Fruit fly (Drosophila melanogaster) whole organism, embryonic: ENCODE data around the gene MICAL-like.

ENCODE experiments used
- Abd-B ChIP-seq: fragments of 200-800 bp; sonication (Bioruptor generic); optimal IDR thresholded peaks from 2 replicates; lab custom pipeline; 2018; ENCODE audit warnings: missing biosample characterization, mild to moderate bottlenecking, missing genetic modification characterization, moderate library complexity
- BtbVII ChIP-seq: fragments of 200-800 bp; sonication (Bioruptor generic); optimal IDR thresholded peaks from 3 replicates; lab custom pipeline; 2017; ENCODE audit warnings: missing biosample characterization, mild to moderate bottlenecking, missing genetic modification characterization
- CG1024 ChIP-seq: fragments of 200-800 bp; sonication (Bioruptor generic); IDR thresholded peaks from 2 replicates; pipeline ENCODE4 v1.3.6; 2022; ENCODE audit warnings: missing biosample characterization, missing genetic modification characterization
- CG11504 ChIP-seq: fragments of 200-800 bp; sonication (Bioruptor generic); optimal IDR thresholded peaks from 3 replicates; lab custom pipeline; 2019; ENCODE audit warnings: missing biosample characterization, mild to moderate bottlenecking, missing genetic modification characterization, moderate library complexity
- CG12071 ChIP-seq: fragments of 200-800 bp; sonication (Bioruptor generic); optimal IDR thresholded peaks from 3 replicates; lab custom pipeline; 2018; ENCODE audit warnings: missing biosample characterization, mild to moderate bottlenecking, missing genetic modification characterization
- CG14050 ChIP-seq: fragments of 200-800 bp; sonication (Bioruptor generic); IDR thresholded peaks from 3 replicates; pipeline ENCODE4 v1.3.6; 2022; ENCODE audit warnings: missing biosample characterization, missing genetic modification characterization
- CG16779 ChIP-seq: fragments of 200-800 bp; sonication (Bioruptor generic); IDR thresholded peaks from 2 replicates; pipeline ENCODE4 v1.3.6; 2022; ENCODE audit warnings: missing biosample characterization, missing genetic modification characterization
- CG16863 ChIP-seq: fragments of 200-800 bp; sonication (Bioruptor generic); optimal IDR thresholded peaks from 3 replicates; lab custom pipeline; 2016; ENCODE audit warnings: missing biosample characterization, missing genetic modification characterization
- CG17361 ChIP-seq: fragments of 200-800 bp; sonication (Bioruptor generic); IDR thresholded peaks from 3 replicates; pipeline ENCODE4 v1.3.6; 2022; ENCODE audit warnings: missing biosample characterization, missing genetic modification characterization
- CG17829 ChIP-seq: fragments of 200-800 bp; optimal IDR thresholded peaks from 2 replicates; lab custom pipeline; 2019; ENCODE audit warnings: missing biosample characterization, mild to moderate bottlenecking, missing genetic modification characterization, moderate library complexity
- CG1832 ChIP-seq: fragments of 200-800 bp; sonication (Bioruptor generic); optimal IDR thresholded peaks from 2 replicates; lab custom pipeline; 2017; ENCODE audit warnings: missing biosample characterization, mild to moderate bottlenecking, missing genetic modification characterization, inconsistent platforms
- CG18619 ChIP-seq: fragments of 200-800 bp; sonication (Bioruptor generic); optimal IDR thresholded peaks from 3 replicates; lab custom pipeline; 2017; ENCODE audit warnings: missing biosample characterization, mild to moderate bottlenecking, missing genetic modification characterization
- CG2889 ChIP-seq: fragments of 200-800 bp; sonication (Bioruptor generic); IDR thresholded peaks from 3 replicates; pipeline ENCODE4 v1.3.6; 2022; ENCODE audit warnings: missing biosample characterization, missing genetic modification characterization
- CG3065 ChIP-seq: fragments of 200-800 bp; sonication (Bioruptor generic); optimal IDR thresholded peaks from 2 replicates; lab custom pipeline; 2016; ENCODE audit warnings: missing biosample characterization, missing genetic modification characterization
- CG3407 ChIP-seq: fragments of 200-800 bp; sonication (Bioruptor generic); optimal IDR thresholded peaks from 2 replicates; lab custom pipeline; 2018; ENCODE audit warnings: missing biosample characterization, mild to moderate bottlenecking, missing genetic modification characterization
- CG43689 ChIP-seq: fragments of 200-800 bp; sonication (Bioruptor generic); IDR thresholded peaks from 2 replicates; pipeline ENCODE4 v1.3.6; 2022; ENCODE audit warnings: missing biosample characterization, missing genetic modification characterization
- CG4424 ChIP-seq: fragments of 200-800 bp; sonication (Bioruptor generic); optimal IDR thresholded peaks from 3 replicates; lab custom pipeline; 2016; ENCODE audit warnings: missing biosample characterization, missing genetic modification characterization
- CG9609 ChIP-seq: fragments of 200-800 bp; sonication (Bioruptor generic); optimal IDR thresholded peaks from 3 replicates; lab custom pipeline; 2016; ENCODE audit warnings: missing biosample characterization, missing genetic modification characterization
- CrebB ChIP-seq: fragments of 200-800 bp; sonication (Bioruptor generic); optimal IDR thresholded peaks from 3 replicates; lab custom pipeline; 2018; ENCODE audit warnings: missing biosample characterization, mild to moderate bottlenecking, missing genetic modification characterization
- D19A ChIP-seq: fragments of 200-800 bp; optimal IDR thresholded peaks from 3 replicates; lab custom pipeline; 2019; ENCODE audit warnings: missing biosample characterization, mild to moderate bottlenecking, missing genetic modification characterization, moderate library complexity
- ERR ChIP-seq: fragments of 200-800 bp; sonication (Bioruptor generic); optimal IDR thresholded peaks from 2 replicates; lab custom pipeline; 2016; ENCODE audit warnings: missing biosample characterization, missing genetic modification characterization
- HLH54F ChIP-seq: fragments of 200-800 bp; sonication (Bioruptor generic); optimal IDR thresholded peaks from 3 replicates; lab custom pipeline; 2016; ENCODE audit warnings: missing biosample characterization, missing genetic modification characterization
- HLHmδ ChIP-seq: fragments of 200-800 bp; sonication (Bioruptor generic); optimal IDR thresholded peaks from 2 replicates; lab custom pipeline; 2018; ENCODE audit warnings: missing biosample characterization, mild to moderate bottlenecking, missing genetic modification characterization, moderate library complexity
- MESR4 ChIP-seq: fragments of 200-800 bp; sonication (Bioruptor generic); optimal IDR thresholded peaks from 2 replicates; lab custom pipeline; 2018; ENCODE audit warnings: missing biosample characterization, mild to moderate bottlenecking, missing genetic modification characterization, moderate library complexity
- MTF-1 ChIP-seq: fragments of 200-800 bp; sonication (Bioruptor generic); optimal IDR thresholded peaks from 2 replicates; lab custom pipeline; 2018; ENCODE audit warnings: missing biosample characterization, mild to moderate bottlenecking, missing genetic modification characterization, borderline replicate concordance
- Mad ChIP-seq: fragments of 200-800 bp; sonication (Bioruptor generic); optimal IDR thresholded peaks from 2 replicates; lab custom pipeline; 2016; ENCODE audit warnings: missing biosample characterization, missing genetic modification characterization
- NFAT ChIP-seq: fragments of 200-800 bp; sonication (Bioruptor generic); IDR thresholded peaks from 2 replicates; pipeline ENCODE4 v1.3.6; 2022; ENCODE audit warnings: missing biosample characterization, missing genetic modification characterization
- Spps ChIP-seq: fragments of 200-800 bp; sonication (Bioruptor generic); optimal IDR thresholded peaks from 2 replicates; lab custom pipeline; 2018; ENCODE audit warnings: missing biosample characterization, mild to moderate bottlenecking, missing genetic modification characterization
- al ChIP-seq: fragments of 200-800 bp; sonication (Bioruptor generic); IDR thresholded peaks from 2 replicates; pipeline ENCODE4 v1.3.6; 2022; ENCODE audit warnings: missing biosample characterization, missing genetic modification characterization
- ase ChIP-seq: fragments of 200-800 bp; sonication (Bioruptor generic); IDR thresholded peaks from 3 replicates; pipeline ENCODE4 v1.3.6; 2022; ENCODE audit warnings: missing biosample characterization, missing genetic modification characterization
- bsh ChIP-seq, 2 experiments: fragments of 200-800 bp; sonication (Bioruptor generic); optimal IDR thresholded peaks; 2 replicates each; lab custom pipeline; 2017 to 2018; ENCODE audit warnings: mild to moderate bottlenecking in 2 of 2, missing biosample characterization in 2 of 2, missing genetic modification characterization in 2 of 2, moderate library complexity in 1 of 2
- crc ChIP-seq: fragments of 200-800 bp; sonication (Bioruptor generic); optimal IDR thresholded peaks from 2 replicates; lab custom pipeline; 2016; ENCODE audit warnings: missing biosample characterization, missing genetic modification characterization
- fd64A ChIP-seq: fragments of 200-800 bp; sonication (Bioruptor generic); optimal IDR thresholded peaks from 3 replicates; lab custom pipeline; 2018; ENCODE audit warnings: missing biosample characterization, mild to moderate bottlenecking, missing genetic modification characterization
- gcm ChIP-seq: fragments of 200-800 bp; sonication (Bioruptor generic); optimal IDR thresholded peaks from 2 replicates; lab custom pipeline; 2019; ENCODE audit warnings: missing biosample characterization, mild to moderate bottlenecking, missing genetic modification characterization, moderate library complexity
- gro ChIP-seq: fragments of 200-800 bp; sonication (Bioruptor generic); optimal IDR thresholded peaks from 2 replicates; lab custom pipeline; 2016; ENCODE audit warnings: missing biosample characterization, missing genetic modification characterization
- insv ChIP-seq, 2 experiments: fragments of 200-800 bp; sonication (Bioruptor generic); optimal IDR thresholded peaks; 3 replicates each; lab custom pipeline; 2016 to 2018; ENCODE audit warnings: missing biosample characterization in 2 of 2, missing genetic modification characterization in 2 of 2
- lab ChIP-seq: fragments of 200-800 bp; sonication (Bioruptor generic); optimal IDR thresholded peaks from 3 replicates; lab custom pipeline; 2017; ENCODE audit warnings: missing biosample characterization, missing genetic modification characterization, mild to moderate bottlenecking, moderate library complexity, missing genetic modification reagents
- lola ChIP-seq, 3 experiments: fragments of >200 bp in 2 of 3; fragments of 200-800 bp in 1 of 3; sonication (Bioruptor generic) in 1 of 3; optimal IDR thresholded peaks; 2 replicates each; lab custom pipeline; 2017 to 2019; ENCODE audit warnings: missing biosample characterization in 3 of 3, missing genetic modification characterization in 3 of 3, mild to moderate bottlenecking in 1 of 3, moderate library complexity in 1 of 3
- luna ChIP-seq: fragments of 200-800 bp; sonication (Bioruptor generic); optimal IDR thresholded peaks from 2 replicates; lab custom pipeline; 2016; ENCODE audit warnings: missing biosample characterization, missing genetic modification characterization
- mld ChIP-seq: fragments of 200-800 bp; sonication (Bioruptor generic); IDR thresholded peaks from 3 replicates; pipeline ENCODE4 v1.3.6; 2022; ENCODE audit warnings: missing biosample characterization, missing genetic modification characterization; ENCODE audit not compliant: partially characterized antibody
- odd ChIP-seq: fragments of 200-800 bp; sonication (Bioruptor generic); optimal IDR thresholded peaks from 2 replicates; lab custom pipeline; 2017; ENCODE audit warnings: missing biosample characterization, mild to moderate bottlenecking, missing genetic modification characterization
- p53 ChIP-seq: fragments of 200-800 bp; sonication (Bioruptor generic); optimal IDR thresholded peaks from 2 replicates; lab custom pipeline; 2016; ENCODE audit warnings: missing biosample characterization, missing genetic modification characterization
- pum ChIP-seq: fragments of 200-800 bp; sonication (Bioruptor generic); optimal IDR thresholded peaks from 2 replicates; lab custom pipeline; 2016; ENCODE audit warnings: missing biosample characterization, missing genetic modification characterization
- ro ChIP-seq: fragments of 200-800 bp; sonication (Bioruptor generic); IDR thresholded peaks from 2 replicates; pipeline ENCODE4 v1.3.6; 2022; ENCODE audit warnings: missing biosample characterization, missing genetic modification characterization
- sens ChIP-seq: fragments of 200-800 bp; sonication (Bioruptor generic); peaks from one replicate; lab custom pipeline; 2016; ENCODE audit warnings: missing biosample characterization, missing genetic modification characterization
- seq ChIP-seq: fragments of 200-800 bp; sonication (Bioruptor generic); IDR thresholded peaks from 2 replicates; pipeline ENCODE4 v1.3.6; 2022; ENCODE audit warnings: missing biosample characterization, missing genetic modification characterization
- ssp ChIP-seq: fragments of 200-800 bp; sonication (Bioruptor generic); IDR thresholded peaks from 2 replicates; pipeline ENCODE4 v1.3.6; 2022; ENCODE audit warnings: missing biosample characterization, missing genetic modification characterization
- trh ChIP-seq: fragments of 200-800 bp; sonication (Bioruptor generic); optimal IDR thresholded peaks from 2 replicates; lab custom pipeline; 2016; ENCODE audit warnings: missing biosample characterization, missing genetic modification characterization
- wor ChIP-seq: fragments of 200-800 bp; sonication (Bioruptor generic); IDR thresholded peaks from 2 replicates; pipeline ENCODE4 v1.3.6; 2022; ENCODE audit warnings: missing biosample characterization, missing genetic modification characterization
- zf30C ChIP-seq: fragments of 200-800 bp; sonication (Bioruptor generic); optimal IDR thresholded peaks from 3 replicates; lab custom pipeline; 2018; ENCODE audit warnings: missing biosample characterization, mild to moderate bottlenecking, missing genetic modification characterization

MICAL-like gene

dm6 chr3L:13022160-13022853, 7.2 kb upstream of the MICAL-like start, which contains the start of gene Adk2 (continued):
- TF ChIP-seq insv (GFP tag; optimal IDR thresholded peaks at IDR 0.05; lab: Kevin White, UChicago) (no peak), trh (GFP tag; lab: Kevin White, UChicago) (no peak), CG12071 (GFP tag; lab: Kevin White, UChicago) (no peak), CG1832 (GFP tag; lab: Kevin White, UChicago) (no peak), Mad (GFP tag; lab: Kevin White, UChicago) (no peak), ro (GFP tag; lab: Robert Waterston, UW) (0 out of 2 replicates have a peak, but pooled peaks have one; percentile 27), crc (GFP tag; lab: Kevin White, UChicago) (no peak), mld (GFP tag; lab: Robert Waterston, UW) (no peak), Spps (tag; lab: Kevin White, UChicago) (no peak), wor (GFP tag; lab: Robert Waterston, UW) (no peak), CG3407 (GFP tag; lab: Kevin White, UChicago) (no peak), zf30C (GFP tag; lab: Kevin White, UChicago) (peak; percentile 74), CG4424 (GFP tag; lab: Kevin White, UChicago) (no peak), HLHmδ (GFP tag; lab: Kevin White, UChicago) (peak; percentile 74), ssp (GFP tag; lab: Robert Waterston, UW) (no peak), seq (GFP tag; lab: Robert Waterston, UW) (no peak; the same call in 1 of the 2 replicates), CG16779 (GFP tag; lab: Robert Waterston, UW) (no peak), fd64A (GFP tag; lab: Kevin White, UChicago) (no peak), CG14050 (no peak), gro (GFP tag; lab: Kevin White, UChicago) (peak; percentile 28), HLH54F (GFP tag; lab: Kevin White, UChicago) (peak; percentile 23), CG3065 (GFP tag; lab: Kevin White, UChicago) (no peak), CG17829 (tag; lab: Kevin White, UChicago) (no peak), CG11504 (peak; percentile 22), lola (GFP tag; optimal IDR thresholded peaks at IDR 0.05; lab: Kevin White, UChicago) (no peak), CG16863 (GFP tag; lab: Kevin White, UChicago) (no peak), D19A (no peak), NFAT (GFP tag; lab: Robert Waterston, UW) (peak; percentile 80), CG1024 (GFP tag; lab: Robert Waterston, UW) (no peak), al (GFP tag; lab: Robert Waterston, UW) (peak; percentile 54), CG17361 (no peak), gcm (peak; percentile 18), p53 (no peak), CG43689 (GFP tag; lab: Robert Waterston, UW) (no peak), pum (no peak), CG9609 (GFP tag; lab: Kevin White, UChicago) (peak; percentile 12), MESR4 (peak; percentile 90), bsh (GFP tag; optimal IDR thresholded peaks at IDR 0.05; lab: Kevin White, UChicago) (no peak), CG18619 (GFP tag; lab: Kevin White, UChicago) (no peak), MTF-1 (GFP tag; lab: Kevin White, UChicago) (peak; percentile 2), luna (GFP tag; lab: Kevin White, UChicago) (no peak), Abd-B (GFP tag; lab: Kevin White, UChicago) (no peak), odd (GFP tag; lab: Kevin White, UChicago) (no peak), CG2889 (0 out of 3 replicates have a peak, but pooled peaks have one; percentile 47), ERR (GFP tag; lab: Kevin White, UChicago) (no peak), CrebB (tag; lab: Kevin White, UChicago) (peak; percentile 7), sens (GFP tag; lab: Kevin White, UChicago) (peak; percentile 73), ase (GFP tag; lab: Robert Waterston, UW) (0 out of 3 replicates have a peak, but pooled peaks have one; percentile 25), BtbVII (GFP tag; lab: Kevin White, UChicago) (no peak), lab (GFP tag; lab: Kevin White, UChicago) (peak; percentile 22)
